Fruit fly (Drosophila melanogaster) S2 (cell line): ENCODE data around the gene CG12105.

Experiments used
- CG8478 ChIP-seq: fragments of >200 bp; optimal IDR thresholded peaks from 2 replicates; lab custom pipeline; 2018
- CTCF ChIP-seq, 2 experiments: fragments of >200 bp; optimal IDR thresholded peaks; 2 replicates each; lab custom pipeline; 2018

Gene CG12105

DNA sequence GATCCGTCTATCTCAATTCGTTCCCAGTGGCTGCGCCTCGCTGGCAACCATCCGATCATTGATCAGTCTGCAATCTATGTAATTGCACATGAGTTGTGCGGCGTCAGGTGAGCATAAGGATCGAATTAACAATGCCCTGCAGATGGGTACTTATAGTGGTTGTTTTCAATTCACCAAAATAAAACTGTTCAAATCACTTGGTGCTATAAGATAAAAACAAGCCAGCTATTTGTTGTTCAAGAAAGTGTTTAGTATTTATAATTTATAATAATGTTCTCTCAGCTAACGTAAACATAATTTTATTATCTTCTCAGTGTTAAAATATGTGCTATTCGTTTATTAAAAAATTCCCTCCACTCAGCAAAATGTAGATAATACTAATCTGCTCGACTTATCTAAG, at the start of gene CG12105:
Gene CG12105, minus strand, starts transcription at position 101 of the 400 bp plus-strand sequence.
- no peak for TF ChIP-seq CTCF (optimal IDR thresholded peaks at IDR 0.05; lab: Kevin White, UChicago)
- no peak for TF ChIP-seq CG8478 (lab: Kevin White, UChicago)

DNA sequence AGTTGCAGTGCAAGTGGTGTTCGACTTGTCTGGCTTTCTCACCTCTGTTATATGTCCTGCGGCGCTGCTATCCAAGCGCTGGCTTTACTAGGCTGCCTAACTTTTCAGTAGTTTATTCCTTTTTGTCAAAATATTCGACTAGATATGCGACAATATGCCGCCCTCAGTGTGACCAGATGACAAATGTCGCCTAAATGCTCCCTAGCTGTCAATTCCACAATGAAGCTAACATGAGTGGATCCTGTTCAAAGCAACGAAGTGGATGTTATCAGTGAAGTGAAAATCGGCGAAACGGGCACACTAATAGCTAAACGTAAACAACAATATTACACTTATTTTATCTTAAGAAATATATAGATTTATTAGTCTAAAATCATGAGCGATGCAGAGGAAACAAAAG, 49.3 kb upstream of the CG12105 start, which contains the start of the genes Srrm234 and CG7974:
Gene Srrm234, minus strand, starts transcription at position 189 of the 400 bp plus-strand sequence.
Gene CG7974, plus strand, starts transcription at position 263 of the 400 bp plus-strand sequence.
- no peak for TF ChIP-seq CG8478 (lab: Kevin White, UChicago)
- no peak for TF ChIP-seq CTCF (optimal IDR thresholded peaks at IDR 0.05; lab: Kevin White, UChicago)

DNA sequence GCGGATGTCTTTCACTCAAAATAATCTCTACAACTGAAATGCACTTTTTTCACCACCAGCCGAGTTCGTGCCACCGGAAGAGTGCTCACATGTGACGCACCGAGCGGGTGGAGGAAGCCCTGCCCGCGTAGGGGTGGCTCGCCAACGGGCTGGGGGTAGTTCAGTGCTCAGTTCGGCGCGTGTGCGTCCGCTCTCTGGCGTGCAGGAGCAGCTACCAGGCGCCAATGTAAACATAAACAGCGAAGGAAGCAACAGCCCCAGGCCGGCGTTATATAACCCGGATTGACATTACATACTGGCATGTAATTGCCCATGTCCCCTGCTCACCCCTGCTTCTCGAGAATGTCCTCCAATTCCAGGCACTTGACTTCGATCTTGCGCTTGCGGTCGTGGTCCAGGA, 48.6 kb upstream of the CG12105 start:
- no peak for TF ChIP-seq CG8478 (lab: Kevin White, UChicago)
- TF ChIP-seq CTCF (optimal IDR thresholded peaks at IDR 0.05; lab: Kevin White, UChicago): no peak

- TF ChIP-seq CTCF (optimal IDR thresholded peaks at IDR 0.05; lab: Kevin White, UChicago) (no peak), CG8478 (lab: Kevin White, UChicago) (no peak)
These were observed 47.9 kb upstream of the CG12105 start for dm6 chr3L:1663531-1663930.

DNA sequence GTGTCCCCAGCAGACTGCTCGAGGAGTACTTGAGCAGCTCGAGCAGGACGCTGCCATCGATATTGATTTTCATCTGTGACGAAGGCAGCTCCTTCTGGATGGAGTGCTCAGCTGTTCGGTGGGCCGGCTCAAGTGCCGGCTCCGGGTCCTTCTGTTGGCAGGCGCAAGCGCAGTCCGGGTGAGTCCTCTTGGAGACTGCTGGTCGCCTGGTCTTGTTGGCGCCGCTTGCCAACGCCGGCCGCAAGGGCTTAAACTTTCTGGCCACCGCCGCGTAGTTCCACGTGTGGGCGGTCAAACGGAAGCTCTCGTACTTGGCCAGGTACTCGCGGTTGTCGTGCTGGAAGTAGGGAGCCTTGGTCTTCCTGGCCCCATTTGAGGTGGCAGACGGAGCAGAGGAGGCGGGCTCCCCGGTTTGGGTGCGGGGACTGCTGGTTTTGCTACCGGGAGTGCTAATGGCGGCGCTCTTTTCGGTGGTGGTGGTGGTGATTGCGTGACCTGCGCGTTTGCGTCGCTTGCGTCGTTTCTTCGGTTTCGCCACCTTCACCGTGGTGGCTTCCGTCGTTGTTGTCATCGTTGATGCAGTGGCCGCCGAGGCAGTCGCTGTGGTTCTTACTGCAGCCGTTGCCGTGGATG, 46.3 kb upstream of the CG12105 start:
- TF ChIP-seq CG8478 (lab: Kevin White, UChicago) (no peak), CTCF (optimal IDR thresholded peaks at IDR 0.05; lab: Kevin White, UChicago) (no peak)

- TF ChIP-seq CG8478 (lab: Kevin White, UChicago) (no peak), CTCF (optimal IDR thresholded peaks at IDR 0.05; lab: Kevin White, UChicago) (no peak)
These were observed 38.2 kb upstream of the CG12105 start for dm6 chr3L:1653752-1654151.

- TF ChIP-seq CG8478 (lab: Kevin White, UChicago) (no peak), CTCF (optimal IDR thresholded peaks at IDR 0.05; lab: Kevin White, UChicago) (peak in 1 of 2 experiments; percentile 22)
These were observed 37.1 kb upstream of the CG12105 start, which contains the start of the genes CG7970 and Vta1 for dm6 chr3L:1652700-1653200. Gene CG7970, plus strand, starts transcription at chr3L:1652750. Gene Vta1, minus strand, starts transcription at chr3L:1652900.

DNA sequence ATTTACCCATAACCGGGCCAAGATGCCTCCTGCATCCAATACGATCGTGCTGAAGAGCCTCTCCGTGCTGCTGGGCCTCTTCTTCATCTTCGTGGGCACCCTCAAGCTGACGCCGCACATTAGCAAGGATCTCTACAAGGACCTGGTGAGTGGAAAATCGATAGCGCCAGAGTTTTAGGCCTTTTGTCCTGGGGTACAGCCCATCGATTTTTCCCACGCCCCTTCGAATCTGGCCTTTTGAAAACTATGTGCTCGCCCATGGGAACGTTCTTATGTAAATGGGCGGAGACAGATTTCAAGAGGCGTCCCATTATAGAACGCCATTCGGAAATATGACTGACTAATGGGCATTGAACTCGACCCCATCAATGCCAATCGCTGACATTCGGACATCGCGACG, 33.8 kb upstream of the CG12105 start:
- TF ChIP-seq CG8478 (lab: Kevin White, UChicago) (no peak), CTCF (optimal IDR thresholded peaks at IDR 0.05; lab: Kevin White, UChicago) (no peak)

DNA sequence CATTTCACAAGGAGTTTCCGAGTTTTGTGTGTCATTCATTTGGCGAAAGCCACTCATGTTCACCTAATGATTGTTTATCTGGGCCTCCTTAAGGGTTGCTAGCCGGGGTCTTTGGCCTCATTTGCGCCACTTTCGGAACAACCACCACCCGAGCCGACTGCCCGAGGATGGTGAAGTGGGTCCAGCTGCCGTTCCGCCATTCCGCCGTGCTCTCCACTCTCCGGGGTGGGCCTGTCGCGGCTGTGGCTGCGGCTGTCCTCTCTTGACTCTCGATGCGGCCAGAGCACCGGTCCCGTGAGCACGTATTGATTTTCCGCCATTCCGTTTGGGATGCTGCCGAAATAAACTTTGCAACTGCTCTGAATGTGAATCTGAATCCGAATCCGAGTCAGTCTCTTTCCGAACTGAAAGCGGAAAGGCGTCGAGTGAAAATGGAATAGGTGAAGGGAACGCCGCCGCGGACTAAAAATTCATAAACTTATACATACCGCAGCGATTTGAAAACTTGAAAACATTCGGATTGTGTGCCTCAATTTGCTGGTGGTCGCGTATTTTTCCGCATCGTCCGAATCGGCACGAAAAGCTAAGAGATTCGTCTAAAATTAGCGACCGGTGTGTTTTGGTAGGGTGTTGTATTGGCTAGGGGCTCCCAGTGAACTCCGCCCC, 33.2 kb upstream of the CG12105 start, which contains the start of gene CG13920:
Gene CG13920, plus strand, starts transcription at position 255 of the 666 bp plus-strand sequence.
- TF ChIP-seq CTCF (optimal IDR thresholded peaks at IDR 0.05; lab: Kevin White, UChicago) (no peak), CG8478 (lab: Kevin White, UChicago) (no peak)

dm6 chr3L:1647276-1647919, 31.8 kb upstream of the CG12105 start, which contains the start of the genes CG17249 and Bro:
Gene CG17249, minus strand, starts transcription at chr3L:1647464.
Gene Bro, plus strand, starts transcription at chr3L:1647869.
- peak in 1 of 2 experiments; percentile 8 for TF ChIP-seq CTCF (optimal IDR thresholded peaks at IDR 0.05; lab: Kevin White, UChicago)
- no peak for TF ChIP-seq CG8478 (lab: Kevin White, UChicago)

- TF ChIP-seq CG8478 (lab: Kevin White, UChicago): no peak
- TF ChIP-seq CTCF (optimal IDR thresholded peaks at IDR 0.05; lab: Kevin White, UChicago): no peak
These were observed 29.4 kb upstream of the CG12105 start, which contains the start of the genes alphaCOP and CG13919 for dm6 chr3L:1644920-1645567. Gene alphaCOP, minus strand, starts transcription at chr3L:1645199. Gene CG13919, plus strand, starts transcription at chr3L:1645467.

- peak in 1 of 2 experiments; percentile 13 for TF ChIP-seq CTCF (optimal IDR thresholded peaks at IDR 0.05; lab: Kevin White, UChicago)
- TF ChIP-seq CG8478 (lab: Kevin White, UChicago): no peak
These were observed 23.7 kb upstream of the CG12105 start, which contains the start of the genes Mettl2 and Bgb for dm6 chr3L:1639185-1639812. Gene Mettl2, minus strand, starts transcription at chr3L:1639235. Gene Bgb, plus strand, starts transcription at chr3L:1639711.

dm6 chr3L:1637652-1638051, 22.1 kb upstream of the CG12105 start, which contains the start of gene nSyb:
Gene nSyb, minus strand, starts transcription at chr3L:1637752.
- TF ChIP-seq CG8478 (lab: Kevin White, UChicago): no peak
- no peak for TF ChIP-seq CTCF (optimal IDR thresholded peaks at IDR 0.05; lab: Kevin White, UChicago)
